Fruit fly (Drosophila melanogaster): ENCODE data around the gene CG14275.

DNA sequence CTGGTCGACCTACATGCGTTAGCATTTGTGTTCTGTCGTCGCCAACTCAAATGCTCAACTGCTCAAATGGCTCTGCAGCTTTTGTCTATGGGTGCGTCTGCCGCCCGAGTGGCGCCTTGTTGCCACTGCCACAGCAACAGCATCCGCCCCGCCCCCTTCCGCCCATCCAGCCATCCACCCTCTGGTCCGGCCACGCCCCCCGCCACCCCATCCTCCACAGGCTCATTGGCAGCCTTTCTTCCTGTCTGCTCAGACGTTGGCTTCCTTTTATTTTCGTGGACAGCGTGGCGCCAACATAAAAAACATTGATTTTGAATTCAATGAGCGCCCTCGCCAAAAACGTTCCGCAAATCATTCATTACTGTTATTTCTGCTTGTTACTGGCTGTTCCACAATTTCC, 6.4 kb downstream of the CG14275 start:
- no peak for TF ChIP-seq Doc2 (GFP tag; IDR thresholded peaks at IDR 0.05)
- TF ChIP-seq pzg (GFP tag; optimal IDR thresholded peaks at IDR 0.05) = no peak
- no peak for TF ChIP-seq tio (GFP tag; optimal IDR thresholded peaks at IDR 0.05)
- TF ChIP-seq al (GFP tag; IDR thresholded peaks at IDR 0.05) = no peak
- no peak for TF ChIP-seq peb (GFP tag; IDR thresholded peaks at IDR 0.05)
- TF ChIP-seq danr (GFP tag; IDR thresholded peaks at IDR 0.05) = no peak
- no peak for TF ChIP-seq PHDP (tag; optimal IDR thresholded peaks at IDR 0.05)

All from whole organism, embryonic.